Worm (Caenorhabditis elegans) whole organism, late embryonic: Measurements from ENCODE around the gene unc-61.

Experiments
- C08G9.2 ChIP-seq: sonication (generic microtip); optimal IDR thresholded peaks from 2 replicates; lab custom pipeline; 2016; ENCODE audit warnings: mild to moderate bottlenecking, missing genetic modification characterization, moderate library complexity, missing compliant biosample characterization
- C38D4.7 ChIP-seq: fragments of 200-800 bp; sonication (Bioruptor generic); optimal IDR thresholded peaks from 2 replicates; lab custom pipeline; 2018; ENCODE audit warnings: mild to moderate bottlenecking, missing genetic modification characterization, moderate library complexity, missing compliant biosample characterization
- F13H6.1 ChIP-seq: sonication (generic microtip); optimal IDR thresholded peaks from 2 replicates; lab custom pipeline; 2016; ENCODE audit warnings: missing genetic modification characterization, missing compliant biosample characterization
- K02D7.2 ChIP-seq: sonication (generic microtip); optimal IDR thresholded peaks from 2 replicates; lab custom pipeline; 2017; ENCODE audit warnings: mild to moderate bottlenecking, missing genetic modification characterization, missing compliant biosample characterization
- K09A11.1 ChIP-seq: sonication (generic microtip); optimal IDR thresholded peaks from 2 replicates; lab custom pipeline; 2017; ENCODE audit warnings: antibody characterized with exemption, mild to moderate bottlenecking, missing genetic modification characterization, missing compliant biosample characterization; ENCODE audit not compliant: insufficient read depth
- T23F11.4 ChIP-seq: fragments of 200-800 bp; sonication (Bioruptor generic); optimal IDR thresholded peaks from 2 replicates; lab custom pipeline; 2018; ENCODE audit warnings: mild to moderate bottlenecking, missing genetic modification characterization, missing compliant biosample characterization
- Y22D7AL.16 ChIP-seq: sonication (generic microtip); optimal IDR thresholded peaks from 2 replicates; lab custom pipeline; 2016; ENCODE audit warnings: missing genetic modification characterization, missing compliant biosample characterization
- ceh-14 ChIP-seq: sonication (generic microtip); optimal IDR thresholded peaks from 2 replicates; lab custom pipeline; 2016; ENCODE audit warnings: missing genotype, missing genetic modification characterization, missing compliant biosample characterization
- ceh-18 ChIP-seq: sonication (generic microtip); optimal IDR thresholded peaks from 2 replicates; lab custom pipeline; 2016; ENCODE audit warnings: missing genetic modification characterization, missing compliant biosample characterization
- ceh-22 ChIP-seq: sonication (generic microtip); optimal IDR thresholded peaks from 2 replicates; lab custom pipeline; 2017; ENCODE audit warnings: missing biosample characterization, missing genetic modification characterization
- ceh-30 ChIP-seq: fragments of 150-350 bp; optimal IDR thresholded peaks from 2 replicates; lab custom pipeline; 2014; ENCODE audit warnings: missing biosample characterization, missing genetic modification characterization
- ceh-31 ChIP-seq: sonication (generic microtip); optimal IDR thresholded peaks from 2 replicates; lab custom pipeline; 2016; ENCODE audit warnings: missing genetic modification characterization, missing compliant biosample characterization
- ceh-34 ChIP-seq: sonication (generic microtip); optimal IDR thresholded peaks from 2 replicates; lab custom pipeline; 2016; ENCODE audit warnings: mild to moderate bottlenecking, missing genetic modification characterization, missing compliant biosample characterization
- ceh-45 ChIP-seq: fragments of 200-800 bp; sonication (Bioruptor generic); IDR thresholded peaks from 2 replicates; pipeline ENCODE4 v1.3.6; 2022; ENCODE audit warnings: missing genetic modification reagents, missing genetic modification characterization, missing compliant biosample characterization
- ceh-48 ChIP-seq: sonication (generic microtip); optimal IDR thresholded peaks from 2 replicates; lab custom pipeline; 2016; ENCODE audit warnings: missing genetic modification characterization, inconsistent platforms, missing compliant biosample characterization
- dmd-4 ChIP-seq: sonication (generic microtip); optimal IDR thresholded peaks from 2 replicates; lab custom pipeline; 2016; ENCODE audit warnings: borderline replicate concordance, missing genetic modification characterization, missing compliant biosample characterization
- dve-1 ChIP-seq: sonication (generic microtip); optimal IDR thresholded peaks from 2 replicates; lab custom pipeline; 2017; ENCODE audit warnings: antibody characterized with exemption, mild to moderate bottlenecking, missing genetic modification characterization, missing compliant biosample characterization
- elt-4 ChIP-seq: sonication (generic microtip); optimal IDR thresholded peaks from 2 replicates; lab custom pipeline; 2016; ENCODE audit warnings: missing genetic modification characterization, missing compliant biosample characterization
- eyg-1 ChIP-seq: sonication (generic microtip); optimal IDR thresholded peaks from 2 replicates; lab custom pipeline; 2016; ENCODE audit warnings: missing genotype, missing genetic modification characterization, missing compliant biosample characterization
- fax-1 ChIP-seq: sonication (generic microtip); optimal IDR thresholded peaks from 2 replicates; lab custom pipeline; 2016; ENCODE audit warnings: missing genotype, missing genetic modification characterization, missing compliant biosample characterization
- fkh-10 ChIP-seq: fragments of 150-350 bp; optimal IDR thresholded peaks from 2 replicates; lab custom pipeline; 2014; ENCODE audit warnings: missing biosample characterization, missing genetic modification reagents, missing genetic modification characterization
- gmeb-2 ChIP-seq: sonication (generic microtip); optimal IDR thresholded peaks from 2 replicates; lab custom pipeline; 2016; ENCODE audit warnings: missing genetic modification characterization, inconsistent platforms, missing compliant biosample characterization
- hlh-13 ChIP-seq: fragments of 200-800 bp; sonication (Bioruptor generic); optimal IDR thresholded peaks from 2 replicates; lab custom pipeline; 2018; ENCODE audit warnings: mild to moderate bottlenecking, missing genetic modification characterization, missing compliant biosample characterization
- hlh-6 ChIP-seq: sonication (generic microtip); optimal IDR thresholded peaks from 2 replicates; lab custom pipeline; 2016; ENCODE audit warnings: missing genotype, missing genetic modification characterization, missing compliant biosample characterization
- hlh-8 ChIP-seq: sonication (generic microtip); optimal IDR thresholded peaks from 2 replicates; lab custom pipeline; 2016; ENCODE audit warnings: missing genotype, missing genetic modification characterization, missing compliant biosample characterization
- lim-6 ChIP-seq: sonication (generic microtip); optimal IDR thresholded peaks from 2 replicates; lab custom pipeline; 2016; ENCODE audit warnings: missing genetic modification characterization, missing compliant biosample characterization
- lin-11 ChIP-seq: fragments of 200-800 bp; sonication (Bioruptor generic); optimal IDR thresholded peaks from 2 replicates; lab custom pipeline; 2018; ENCODE audit warnings: mild to moderate bottlenecking, missing genetic modification characterization, missing compliant biosample characterization
- madf-2 ChIP-seq: sonication (generic microtip); optimal IDR thresholded peaks from 2 replicates; lab custom pipeline; 2017; ENCODE audit warnings: missing genetic modification characterization, missing compliant biosample characterization
- mec-3 ChIP-seq: sonication (generic microtip); optimal IDR thresholded peaks from 2 replicates; lab custom pipeline; 2016; ENCODE audit warnings: borderline replicate concordance, missing genetic modification characterization, missing compliant biosample characterization
- nhr-11 ChIP-seq: fragments of 150-350 bp; optimal IDR thresholded peaks from 2 replicates; lab custom pipeline; 2014; ENCODE audit warnings: missing biosample characterization, missing genetic modification characterization
- nhr-232 ChIP-seq: sonication (generic microtip); optimal IDR thresholded peaks from 2 replicates; lab custom pipeline; 2016; ENCODE audit warnings: missing genetic modification characterization, missing compliant biosample characterization
- npax-4 ChIP-seq: sonication (generic microtip); optimal IDR thresholded peaks from 2 replicates; lab custom pipeline; 2016; ENCODE audit warnings: missing genetic modification characterization, missing compliant biosample characterization
- odd-2 ChIP-seq: sonication (generic microtip); optimal IDR thresholded peaks from 2 replicates; lab custom pipeline; 2017; ENCODE audit warnings: antibody characterized with exemption, mild to moderate bottlenecking, missing genetic modification characterization, missing compliant biosample characterization
- pax-1 ChIP-seq: fragments of 150-350 bp; optimal IDR thresholded peaks from 2 replicates; lab custom pipeline; 2014; ENCODE audit warnings: missing biosample characterization, missing genetic modification characterization
- pqm-1 ChIP-seq: sonication (generic microtip); optimal IDR thresholded peaks from 2 replicates; lab custom pipeline; 2016; ENCODE audit warnings: missing genetic modification characterization, missing compliant biosample characterization
- sdc-2 ChIP-seq: sonication (generic microtip); optimal IDR thresholded peaks from 2 replicates; lab custom pipeline; 2016; ENCODE audit warnings: missing genotype, missing genetic modification characterization, missing compliant biosample characterization
- sox-2 ChIP-seq: fragments of 200-800 bp; sonication (Bioruptor generic); IDR thresholded peaks from 2 replicates; pipeline ENCODE4 v1.3.6; 2022; ENCODE audit warnings: missing genetic modification reagents, missing genetic modification characterization, missing compliant biosample characterization
- sox-4 ChIP-seq: sonication (generic microtip); optimal IDR thresholded peaks from 2 replicates; lab custom pipeline; 2017; ENCODE audit warnings: mild to moderate bottlenecking, missing genetic modification characterization, inconsistent platforms, missing compliant biosample characterization
- syd-9 ChIP-seq: sonication (generic microtip); optimal IDR thresholded peaks from 2 replicates; lab custom pipeline; 2016; ENCODE audit warnings: mild to moderate bottlenecking, missing genetic modification characterization, moderate library complexity, missing compliant biosample characterization
- tbx-2 ChIP-seq: sonication (generic microtip); optimal IDR thresholded peaks from 2 replicates; lab custom pipeline; 2016; ENCODE audit warnings: missing genetic modification characterization, missing compliant biosample characterization
- tbx-7 ChIP-seq: sonication (generic microtip); optimal IDR thresholded peaks from 2 replicates; lab custom pipeline; 2016; ENCODE audit warnings: missing genotype, missing genetic modification characterization, missing compliant biosample characterization
- unc-3 ChIP-seq, 2 experiments: fragments of 200-800 bp in 1 of 2; sonication (Bioruptor generic) in 1 of 2; sonication (generic microtip) in 1 of 2; conservative IDR thresholded peaks in 1 of 2; optimal IDR thresholded peaks in 1 of 2; 2 replicates each; pipeline versions ENCODE4 v1.3.6 to Lab custom; 2016 to 2022; ENCODE audit warnings: missing compliant biosample characterization in 2 of 2, missing genetic modification characterization in 2 of 2, missing genetic modification reagents in 1 of 2
- unc-55 ChIP-seq: sonication (generic microtip); optimal IDR thresholded peaks from 2 replicates; lab custom pipeline; 2017; ENCODE audit warnings: missing biosample characterization, missing genetic modification reagents, missing genetic modification characterization
- unc-86 ChIP-seq: sonication (generic microtip); optimal IDR thresholded peaks from 2 replicates; lab custom pipeline; 2016; ENCODE audit warnings: missing genetic modification characterization, missing compliant biosample characterization

Gene unc-61

ce11 chrV:14685435-14686058, 48.5 kb downstream of the unc-61 start, which contains the start of gene C47E8.4 (continued):
- TF ChIP-seq mec-3 (peak; percentile 83), T23F11.4 (no peak), F13H6.1 (tag; lab: Kevin White, UChicago) (peak; percentile 88), ceh-14 (peak; percentile 86), gmeb-2 (tag; lab: Kevin White, UChicago) (no peak), ceh-48 (tag; lab: Kevin White, UChicago) (peak; percentile 12), eyg-1 (tag; lab: Kevin White, UChicago) (peak; percentile 78), fax-1 (tag; lab: Kevin White, UChicago) (peak; percentile 73), ceh-18 (peak; percentile 93), C08G9.2 (tag; lab: Kevin White, UChicago) (peak; percentile 99), unc-55 (GFP tag; lab: Kevin White, UChicago) (peak; percentile 81), odd-2 (no peak), ceh-30 (peak; percentile 87), K09A11.1 (tag; lab: Kevin White, UChicago) (peak; percentile 25), sox-2 (GFP tag; lab: Robert Waterston, UW) (peak; percentile 49), ceh-34 (tag; lab: Kevin White, UChicago) (peak; percentile 88), fkh-10 (GFP tag; lab: Kevin White, UChicago) (peak; percentile 30), Y22D7AL.16 (tag; lab: Kevin White, UChicago) (no peak), madf-2 (tag; lab: Kevin White, UChicago) (no peak), dmd-4 (tag; lab: Kevin White, UChicago) (no peak), unc-3 (GFP tag; conservative IDR thresholded peaks at IDR 0.05; lab: Robert Waterston, UW) (0 out of 2 replicates have a peak, but pooled peaks have one; percentile 17), unc-3 (tag; optimal IDR thresholded peaks at IDR 0.05; lab: Kevin White, UChicago) (peak; percentile 72), nhr-11 (no peak), ceh-22 (tag; lab: Kevin White, UChicago) (no peak), ceh-45 (GFP tag; lab: Robert Waterston, UW) (no peak), C38D4.7 (GFP tag; lab: Kevin White, UChicago) (no peak), sox-4 (tag; lab: Kevin White, UChicago) (no peak), lin-11 (tag; lab: Kevin White, UChicago) (no peak), nhr-232 (no peak), K02D7.2 (tag; lab: Kevin White, UChicago) (no peak), unc-86 (tag; lab: Kevin White, UChicago) (peak; percentile 82), tbx-2 (peak; percentile 97), hlh-13 (no peak), npax-4 (tag; lab: Kevin White, UChicago) (no peak)

- TF ChIP-seq hlh-8 (tag; lab: Kevin White, UChicago): no peak
- no peak for TF ChIP-seq pqm-1
- no peak for TF ChIP-seq ceh-30
- no peak for TF ChIP-seq ceh-18
- no peak for TF ChIP-seq hlh-6 (tag; lab: Kevin White, UChicago)
- TF ChIP-seq elt-4: no peak
- no peak for TF ChIP-seq dve-1 (tag; lab: Kevin White, UChicago)
- TF ChIP-seq pax-1 (tag; lab: Kevin White, UChicago): no peak
- no peak for TF ChIP-seq npax-4 (tag; lab: Kevin White, UChicago)
- TF ChIP-seq tbx-7 (tag; lab: Kevin White, UChicago): no peak
- TF ChIP-seq sdc-2 (tag; lab: Kevin White, UChicago): no peak
- TF ChIP-seq syd-9 (tag; lab: Kevin White, UChicago): no peak
- no peak for TF ChIP-seq lim-6 (tag; lab: Kevin White, UChicago)
- no peak for TF ChIP-seq K09A11.1 (tag; lab: Kevin White, UChicago)
- TF ChIP-seq ceh-31 (tag; lab: Kevin White, UChicago): no peak
- no peak for TF ChIP-seq mec-3
Measured at ce11 chrV:14684359-14685312, 49.4 kb downstream of the unc-61 start, which contains the start of gene hsp-90. Gene hsp-90 (plus strand): TSS chrV:14684918.
